Fruit fly (Drosophila melanogaster): ENCODE data around the gene Tgs1.

Gene Tgs1

dm6 chr3R:18274328-18275098 is 19.2 kb downstream of the Tgs1 start, which contains the start of the genes Vps39 and eIF1A (continued):
- TF ChIP-seq inv (GFP tag; IDR thresholded peaks at IDR 0.05; ENCODE audit: partially characterized antibody) (peak; percentile 86), repo (GFP tag; optimal IDR thresholded peaks at IDR 0.05) (no peak), Rx (GFP tag; IDR thresholded peaks at IDR 0.05) (no peak), fru (optimal IDR thresholded peaks at IDR 0.05) (no peak), jing (GFP tag; optimal IDR thresholded peaks at IDR 0.05) (no peak), jigr1 (GFP tag; IDR thresholded peaks at IDR 0.05) (no peak), CG31365 (tag; optimal IDR thresholded peaks at IDR 0.05) (peak; percentile 16), CG15479 (GFP tag; optimal IDR thresholded peaks at IDR 0.05) (no peak), CG8765 (GFP tag; IDR thresholded peaks at IDR 0.05) (no peak), CG18599 (GFP tag; optimal IDR thresholded peaks at IDR 0.05) (peak; percentile 70), toy (GFP tag; IDR thresholded peaks at IDR 0.05) (no peak), dmrt11E (tag; optimal IDR thresholded peaks at IDR 0.05) (no peak), CG3407 (GFP tag; optimal IDR thresholded peaks at IDR 0.05) (no peak), insv (GFP tag; optimal IDR thresholded peaks at IDR 0.05) (no peak), Pdp1 (GFP tag; optimal IDR thresholded peaks at IDR 0.05) (peak in 1 of 2 experiments; percentile 38), CG8944 (GFP tag; optimal IDR thresholded peaks at IDR 0.05) (peak; percentile 28), gro (GFP tag; optimal IDR thresholded peaks at IDR 0.05) (peak; percentile 43), CG10274 (GFP tag; optimal IDR thresholded peaks at IDR 0.05) (no peak), CG31441 (GFP tag; IDR thresholded peaks at IDR 0.05) (0 out of 2 replicates have a peak, but pooled peaks have one; percentile 30), CG6854 (GFP tag; optimal IDR thresholded peaks at IDR 0.05) (no peak), CG10565 (GFP tag; optimal IDR thresholded peaks at IDR 0.05) (no peak), Dbx (GFP tag; IDR thresholded peaks at IDR 0.05) (0 out of 3 replicates have a peak, but pooled peaks have one; percentile 43), CG4282 (GFP tag; optimal IDR thresholded peaks at IDR 0.05) (no peak), CG34224 (GFP tag; IDR thresholded peaks at IDR 0.05; ENCODE audit: partially characterized antibody) (peak; percentile 93), CG42726 (GFP tag; IDR thresholded peaks at IDR 0.05; ENCODE audit: partially characterized antibody) (no peak), lov (optimal IDR thresholded peaks at IDR 0.05) (no peak), lov (GFP tag; IDR thresholded peaks at IDR 0.05) (no peak), CG4820 (GFP tag; optimal IDR thresholded peaks at IDR 0.05) (no peak), az2 (GFP tag; optimal IDR thresholded peaks at IDR 0.05) (peak; percentile 10), CG6654 (GFP tag; optimal IDR thresholded peaks at IDR 0.05) (no peak), CG17612 (GFP tag; IDR thresholded peaks at IDR 0.05) (no peak), CG8359 (GFP tag; optimal IDR thresholded peaks at IDR 0.05; ENCODE audit: borderline replicate concordance) (no peak), gce (GFP tag; IDR thresholded peaks at IDR 0.05) (no peak), CG5953 (GFP tag; IDR thresholded peaks at IDR 0.05) (no peak), Antp (GFP tag; optimal IDR thresholded peaks at IDR 0.05) (peak; percentile 4), Fer2 (tag; optimal IDR thresholded peaks at IDR 0.05) (no peak), crp (GFP tag; optimal IDR thresholded peaks at IDR 0.05) (peak in 1 of 2 experiments; percentile 69), E2f1 (GFP tag; IDR thresholded peaks at IDR 0.05) (no peak; the same call in 1 of the 2 replicates), CG32532 (GFP tag; IDR thresholded peaks at IDR 0.05) (0 out of 2 replicates have a peak, but pooled peaks have one; percentile 35), luna (GFP tag; optimal IDR thresholded peaks at IDR 0.05) (no peak), Ets65A (GFP tag) (peak; percentile 88), pros (GFP tag; optimal IDR thresholded peaks at IDR 0.05) (no peak), Myb (GFP tag; optimal IDR thresholded peaks at IDR 0.05) (peak; percentile 52), CG6272 (GFP tag; IDR thresholded peaks at IDR 0.05) (peak; percentile 36; the same call in 1 of the 2 replicates), CG6683 (GFP tag; optimal IDR thresholded peaks at IDR 0.05) (no peak), CG9727 (GFP tag; optimal IDR thresholded peaks at IDR 0.05) (peak; percentile 54), CG16815 (GFP tag; optimal IDR thresholded peaks at IDR 0.05) (no peak), lab (GFP tag; optimal IDR thresholded peaks at IDR 0.05) (no peak), chif (GFP tag; optimal IDR thresholded peaks at IDR 0.05) (peak in 1 of 2 experiments; percentile 23), dm (GFP tag; optimal IDR thresholded peaks at IDR 0.05) (peak; percentile 76)
